Worm (Caenorhabditis elegans) whole organism, L4 larva: ENCODE measurements around the gene cox-14.

Experiments
- F26F4.8 ChIP-seq: fragments of 200-800 bp; sonication (Bioruptor generic); conservative IDR thresholded peaks from 2 replicates; pipeline ENCODE4 v1.3.6; 2022; ENCODE audit warnings: missing genetic modification characterization, missing compliant biosample characterization
- F49E8.2 ChIP-seq: sonication (generic microtip); optimal IDR thresholded peaks from 2 replicates; lab custom pipeline; 2016; ENCODE audit warnings: missing compliant biosample characterization, mild to moderate bottlenecking, missing genetic modification characterization, borderline replicate concordance
- T20F7.1 ChIP-seq: fragments of 200-800 bp; sonication (Bioruptor generic); optimal IDR thresholded peaks from 2 replicates; lab custom pipeline; 2018; ENCODE audit warnings: mild to moderate bottlenecking, missing genetic modification characterization, missing compliant biosample characterization
- T26A8.4 ChIP-seq: fragments of 200-800 bp; sonication (Bioruptor generic); IDR thresholded peaks from 2 replicates; pipeline ENCODE4 v1.3.6; 2022; ENCODE audit warnings: missing genetic modification characterization, missing compliant biosample characterization
- Y105C5A.15 ChIP-seq: fragments of 200-800 bp; sonication (Bioruptor generic); IDR thresholded peaks from 2 replicates; pipeline ENCODE4 v1.3.6; 2022; ENCODE audit warnings: missing genetic modification characterization, missing compliant biosample characterization
- ZK546.5 ChIP-seq, 2 experiments: sonication (generic microtip); optimal IDR thresholded peaks; 2 replicates each; lab custom pipeline; 2017; ENCODE audit warnings: missing biosample characterization in 2 of 2, missing genetic modification characterization in 2 of 2
- aha-1 ChIP-seq: fragments of 150-350 bp; peaks from one replicate; lab custom pipeline; 2014; ENCODE audit warnings: missing biosample characterization, missing genetic modification characterization
- aly-2 ChIP-seq: sonication (generic microtip); optimal IDR thresholded peaks from 2 replicates; lab custom pipeline; 2018; ENCODE audit warnings: missing biosample characterization, missing genetic modification characterization
- arid-1 ChIP-seq: fragments of 200-800 bp; sonication (Bioruptor generic); conservative IDR thresholded peaks from 2 replicates; pipeline ENCODE4 v1.3.6; 2022; ENCODE audit warnings: missing genetic modification reagents, missing genetic modification characterization, missing compliant biosample characterization
- ceh-32 ChIP-seq: sonication (generic microtip); optimal IDR thresholded peaks from 2 replicates; lab custom pipeline; 2016; ENCODE audit warnings: mild to moderate bottlenecking, missing genetic modification characterization, missing compliant biosample characterization; ENCODE audit not compliant: poor library complexity
- ctbp-1 ChIP-seq: fragments of 200-800 bp; sonication (Bioruptor generic); IDR thresholded peaks from 2 replicates; pipeline ENCODE4 v1.3.6; 2022; ENCODE audit warnings: missing genetic modification reagents, missing genetic modification characterization, missing compliant biosample characterization
- dmd-8 ChIP-seq: fragments of 200-800 bp; sonication (Bioruptor generic); IDR thresholded peaks from 2 replicates; pipeline ENCODE4 v1.3.6; 2022; ENCODE audit warnings: missing genetic modification characterization, missing compliant biosample characterization
- dpl-1 ChIP-seq: fragments of 150-350 bp; optimal IDR thresholded peaks from 2 replicates; lab custom pipeline; 2014; ENCODE audit warnings: missing biosample characterization, missing genetic modification reagents, missing genetic modification characterization
- duxl-1 ChIP-seq: sonication (generic microtip); optimal IDR thresholded peaks from 2 replicates; lab custom pipeline; 2016; ENCODE audit warnings: mild to moderate bottlenecking, missing genetic modification characterization, moderate library complexity, missing compliant biosample characterization; ENCODE audit not compliant: poor library complexity
- dve-1 ChIP-seq: sonication (generic microtip); optimal IDR thresholded peaks from 2 replicates; lab custom pipeline; 2017; ENCODE audit warnings: antibody characterized with exemption, mild to moderate bottlenecking, missing genetic modification characterization, missing compliant biosample characterization; ENCODE audit not compliant: insufficient read depth
- egl-27 ChIP-seq: sonication (generic microtip); optimal IDR thresholded peaks from 3 replicates; lab custom pipeline; 2017; ENCODE audit warnings: missing biosample characterization, missing genetic modification reagents, missing genetic modification characterization
- egl-43 ChIP-seq: fragments of 200-800 bp; sonication (Bioruptor generic); IDR thresholded peaks from 2 replicates; pipeline ENCODE4 v1.3.6; 2022; ENCODE audit warnings: missing genetic modification reagents, missing genetic modification characterization, missing compliant biosample characterization
- fkh-10 ChIP-seq: fragments of 150-350 bp; optimal IDR thresholded peaks from 2 replicates; lab custom pipeline; 2014; ENCODE audit warnings: missing biosample characterization, missing genetic modification reagents, missing genetic modification characterization
- jun-1 ChIP-seq: fragments of 150-350 bp; optimal IDR thresholded peaks from 2 replicates; lab custom pipeline; 2014; ENCODE audit warnings: missing biosample characterization, missing genetic modification reagents, missing genetic modification characterization
- mxl-2 ChIP-seq: fragments of 200-800 bp; sonication (Bioruptor generic); conservative IDR thresholded peaks from 2 replicates; pipeline ENCODE4 v1.3.6; 2022; ENCODE audit warnings: missing genetic modification reagents, missing genetic modification characterization, missing compliant biosample characterization
- nhr-102 ChIP-seq: sonication (generic microtip); optimal IDR thresholded peaks from 2 replicates; lab custom pipeline; 2016; ENCODE audit warnings: mild to moderate bottlenecking, missing genetic modification characterization, moderate library complexity, missing compliant biosample characterization
- nhr-111 ChIP-seq: fragments of 200-800 bp; sonication (Bioruptor generic); optimal IDR thresholded peaks from 2 replicates; lab custom pipeline; 2018; ENCODE audit warnings: mild to moderate bottlenecking, missing genetic modification characterization, missing compliant biosample characterization
- nhr-28 ChIP-seq: fragments of 150-350 bp; optimal IDR thresholded peaks from 2 replicates; lab custom pipeline; 2014; ENCODE audit warnings: missing biosample characterization, missing genetic modification characterization
- pqm-1 ChIP-seq: sonication (generic microtip); optimal IDR thresholded peaks from 2 replicates; lab custom pipeline; 2017; ENCODE audit warnings: missing biosample characterization, missing genetic modification characterization
- rbr-2 ChIP-seq: sonication (generic microtip); optimal IDR thresholded peaks from 2 replicates; lab custom pipeline; 2016; ENCODE audit warnings: missing genotype, missing genetic modification characterization, missing compliant biosample characterization
- set-16 ChIP-seq: fragments of 200-800 bp; sonication (Bioruptor generic); IDR thresholded peaks from 2 replicates; pipeline ENCODE4 v1.3.6; 2022; ENCODE audit warnings: missing genetic modification reagents, missing genetic modification characterization, missing compliant biosample characterization
- skn-1 ChIP-seq: fragments of 150-350 bp; optimal IDR thresholded peaks from 2 replicates; lab custom pipeline; 2014; ENCODE audit warnings: missing biosample characterization, missing genetic modification characterization
- tag-97 ChIP-seq: fragments of 200-800 bp; sonication (Bioruptor generic); IDR thresholded peaks from 2 replicates; pipeline ENCODE4 v1.3.6; 2022; ENCODE audit warnings: missing genetic modification characterization, missing compliant biosample characterization
- unc-62 ChIP-seq, 3 experiments: fragments of 150-350 bp in 1 of 3; sonication (generic microtip); optimal IDR thresholded peaks in 2 of 3; peaks in 1 of 3; 1 replicate in 1 of 3; 2 replicates in 2 of 3; lab custom pipeline; 2014 to 2017; ENCODE audit warnings: missing biosample characterization in 3 of 3, missing genetic modification characterization in 3 of 3, missing genetic modification reagents in 3 of 3, missing genotype in 1 of 3
- vab-7 ChIP-seq: fragments of 200-800 bp; sonication (Bioruptor generic); IDR thresholded peaks from 2 replicates; pipeline ENCODE4 v1.3.6; 2022; ENCODE audit warnings: missing genetic modification reagents, missing genetic modification characterization, missing compliant biosample characterization
- zip-11 ChIP-seq: fragments of 200-800 bp; sonication (Bioruptor generic); IDR thresholded peaks from 2 replicates; pipeline ENCODE4 v1.3.6; 2022; ENCODE audit warnings: missing genetic modification characterization, missing compliant biosample characterization
- zip-2 ChIP-seq: fragments of 150-350 bp; optimal IDR thresholded peaks from 2 replicates; lab custom pipeline; 2014; ENCODE audit warnings: missing biosample characterization, missing genetic modification characterization

Gene cox-14

DNA sequence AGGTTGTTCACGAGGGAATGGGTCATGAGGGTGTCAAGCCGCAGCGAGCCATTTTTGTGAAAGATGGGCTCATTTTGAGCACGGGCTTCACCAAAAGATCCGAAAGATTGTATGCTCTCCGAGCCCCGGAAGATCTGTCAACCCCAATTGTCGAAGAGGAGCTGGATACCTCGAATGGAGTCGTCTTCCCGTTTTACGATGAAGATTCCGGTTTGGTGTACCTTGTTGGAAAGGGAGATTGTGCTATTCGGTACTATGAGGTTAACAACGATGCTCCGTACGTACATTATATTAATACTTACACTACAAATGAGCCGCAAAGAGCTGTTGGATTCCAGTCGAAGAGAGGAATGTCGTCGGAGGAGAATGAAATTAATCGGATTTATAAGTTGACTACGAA, 32.4 kb downstream of the cox-14 start:
- TF ChIP-seq zip-11 (no peak), fkh-10 (GFP tag; lab: Kevin White, UChicago) (no peak), skn-1 (no peak), egl-27 (no peak), T20F7.1 (GFP tag; lab: Kevin White, UChicago) (no peak), pqm-1 (tag; lab: Kevin White, UChicago) (no peak), aha-1 (peak; percentile 95), dve-1 (tag; lab: Kevin White, UChicago) (no peak), duxl-1 (no peak)
- TF ChIP-seq, all 104 proteins: peak for 1

- no peak for TF ChIP-seq aly-2
- TF ChIP-seq dmd-8 (GFP tag; lab: Robert Waterston, UW), result no peak
- peak in 1 of 2 experiments; percentile 1 for TF ChIP-seq unc-62 (GFP tag; optimal IDR thresholded peaks at IDR 0.05 in 1 of 2; lab: Kevin White, UChicago)
- no peak for TF ChIP-seq unc-62 (tag; optimal IDR thresholded peaks at IDR 0.05; lab: Kevin White, UChicago)
- TF ChIP-seq set-16 (GFP tag; lab: Robert Waterston, UW), result peak; percentile 75
- TF ChIP-seq egl-43 (GFP tag; lab: Robert Waterston, UW), result 0 out of 2 replicates have a peak, but pooled peaks have one; percentile 14
Observed at ce11 chrIII:10253334-10253733, 34.6 kb downstream of the cox-14 start.

- TF ChIP-seq nhr-28 (tag; lab: Kevin White, UChicago), result peak; percentile 73
- TF ChIP-seq aha-1, result peak; percentile 53
- TF ChIP-seq unc-62 (GFP tag; optimal IDR thresholded peaks at IDR 0.05 in 1 of 2; lab: Kevin White, UChicago), result no peak
- TF ChIP-seq unc-62 (tag; optimal IDR thresholded peaks at IDR 0.05; lab: Kevin White, UChicago), result no peak
- TF ChIP-seq T26A8.4 (GFP tag; lab: Robert Waterston, UW), result no peak
- TF ChIP-seq rbr-2 (tag; lab: Kevin White, UChicago), result no peak
Observed at ce11 chrIII:10254583-10254982, 35.8 kb downstream of the cox-14 start, which contains the start of gene R01H10.4. TSS of gene R01H10.4 (plus strand) at chrIII:10254818.

ce11 chrIII:10258641-10259040, 39.9 kb downstream of the cox-14 start, which contains the start of gene rip-1:
TSS of gene rip-1 (minus strand) at chrIII:10258741.
- TF ChIP-seq unc-62 (GFP tag; optimal IDR thresholded peaks at IDR 0.05 in 1 of 2; lab: Kevin White, UChicago), result no peak
- TF ChIP-seq unc-62 (tag; optimal IDR thresholded peaks at IDR 0.05; lab: Kevin White, UChicago), result no peak
- TF ChIP-seq mxl-2 (GFP tag; lab: Robert Waterston, UW), result no peak
- TF ChIP-seq ZK546.5 (tag; optimal IDR thresholded peaks at IDR 0.05; lab: Kevin White, UChicago), result no peak
- no peak for TF ChIP-seq ctbp-1 (GFP tag; lab: Robert Waterston, UW)
- TF ChIP-seq ceh-32 (tag; lab: Kevin White, UChicago), result no peak
- TF ChIP-seq vab-7 (GFP tag; lab: Robert Waterston, UW), result no peak
- TF ChIP-seq pqm-1 (tag; lab: Kevin White, UChicago), result no peak
- TF ChIP-seq Y105C5A.15 (GFP tag; lab: Robert Waterston, UW), result no peak
- no peak for TF ChIP-seq zip-2 (tag; lab: Kevin White, UChicago)
- no peak for TF ChIP-seq nhr-102 (tag; lab: Kevin White, UChicago)
- TF ChIP-seq nhr-111 (GFP tag; lab: Kevin White, UChicago), result no peak
- TF ChIP-seq dpl-1, result no peak
- no peak for TF ChIP-seq arid-1 (GFP tag; lab: Robert Waterston, UW)
- no peak for TF ChIP-seq aha-1
- TF ChIP-seq F26F4.8 (GFP tag; lab: Robert Waterston, UW), result no peak
- TF ChIP-seq tag-97, result no peak
- TF ChIP-seq F49E8.2 (tag; lab: Kevin White, UChicago), result no peak
- TF ChIP-seq jun-1 (tag; lab: Kevin White, UChicago), result no peak

ce11 chrIII:10261256-10261655, 42.5 kb downstream of the cox-14 start:
- TF ChIP-seq aha-1, result no peak
- peak in 1 of 2 experiments; percentile 94 for TF ChIP-seq unc-62 (GFP tag; optimal IDR thresholded peaks at IDR 0.05 in 1 of 2; lab: Kevin White, UChicago)
- TF ChIP-seq unc-62 (tag; optimal IDR thresholded peaks at IDR 0.05; lab: Kevin White, UChicago), result no peak
